Worm (Caenorhabditis elegans): ENCODE results near the gene cox-15.

cox-15 gene

DNA sequence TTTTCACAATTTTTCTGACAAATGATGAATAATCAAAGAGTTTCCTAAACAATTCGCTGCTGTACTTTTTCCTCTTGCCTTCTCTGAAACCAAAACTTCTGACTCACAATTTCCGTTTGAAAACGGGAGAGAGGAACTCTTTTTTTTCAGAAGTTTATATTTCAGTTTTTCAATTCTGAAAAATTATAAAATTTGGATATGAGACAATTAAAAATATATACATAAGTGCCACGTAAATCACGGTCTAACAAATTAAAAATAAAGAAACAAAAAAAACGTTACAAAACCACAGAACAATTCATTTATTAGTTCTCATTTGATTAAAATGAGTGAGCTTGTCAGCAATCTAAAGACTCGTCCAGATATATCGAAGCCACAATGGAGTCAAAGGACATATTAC lies 49.0 kb downstream of the cox-15 start, which contains the start of gene sfxn-1.2:
sfxn-1.2 (plus strand) TSS at position 301 of the 400 bp plus-strand sequence.
- no peak for TF ChIP-seq lin-40 (tag; optimal IDR thresholded peaks at IDR 0.05)

DNA sequence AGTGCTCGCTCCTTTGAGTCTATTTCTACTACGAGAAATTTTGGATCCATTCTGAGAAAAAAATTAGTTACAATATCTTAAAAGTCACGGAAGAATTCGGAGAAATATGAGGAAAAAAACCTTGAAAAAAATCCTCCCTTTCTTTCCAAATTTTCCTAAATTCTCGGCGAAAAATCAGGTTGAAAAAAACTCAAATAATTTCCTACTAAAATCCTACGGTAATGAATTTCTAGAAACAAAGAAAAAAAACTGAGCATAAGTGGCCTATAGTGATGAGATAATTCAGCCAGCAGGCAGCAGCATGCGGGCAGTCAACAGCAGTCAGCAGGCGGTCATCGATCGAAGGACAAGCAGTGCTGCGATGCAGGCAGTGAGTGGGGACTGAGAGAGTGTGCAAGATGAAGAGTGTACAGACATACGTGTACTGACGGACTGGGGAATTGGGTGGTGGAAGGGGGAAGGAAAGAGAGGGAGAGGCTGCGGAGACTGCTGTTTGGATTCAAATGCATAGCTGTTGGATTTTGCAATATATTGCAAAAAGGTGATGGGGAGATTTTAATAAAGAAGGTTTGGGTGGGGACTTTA lies 49.9 kb downstream of the cox-15 start, which contains the start of gene lir-3:
lir-3 (minus strand) TSS at position 51 of the 585 bp plus-strand sequence.
- TF ChIP-seq nfyb-1 (GFP tag; IDR thresholded peaks at IDR 0.05) (0 out of 2 replicates have a peak, but pooled peaks have one; percentile 11), mcd-1 (GFP tag; IDR thresholded peaks at IDR 0.05) (peak; percentile 34; the same call in 1 of the 2 replicates), ZK185.1 (tag; optimal IDR thresholded peaks at IDR 0.05; ENCODE audit: poor library complexity, severe bottlenecking) (peak; percentile 43), hmg-1.2 (GFP tag; IDR thresholded peaks at IDR 0.05) (peak; percentile 81), zfh-2 (GFP tag; conservative IDR thresholded peaks at IDR 0.05) (peak; percentile 78), nhr-80 (tag; optimal IDR thresholded peaks at IDR 0.05) (peak; percentile 30), hrde-1 (tag; optimal IDR thresholded peaks at IDR 0.05; ENCODE audit: borderline replicate concordance) (no peak), F57A8.1 (GFP tag; optimal IDR thresholded peaks at IDR 0.05) (no peak), snpc-4 (GFP tag; optimal IDR thresholded peaks at IDR 0.05) (no peak), snpc-4 (tag; optimal IDR thresholded peaks at IDR 0.05) (peak in 1 of 4 experiments; percentile 14), dox-1 (GFP tag; IDR thresholded peaks at IDR 0.05) (peak; percentile 19; the same call in 1 of the 2 replicates)
